Worm (Caenorhabditis elegans): ENCODE results near the gene Y41D4B.6.

Gene Y41D4B.6

ce11 chrIV:1659045-1659741 is 25.6 kb downstream of the Y41D4B.6 start, which contains the start of gene rps-28:
rps-28 (plus strand) TSS chrIV:1659691.
- peak; percentile 97 for TF ChIP-seq ceh-30 (tag; optimal IDR thresholded peaks at IDR 0.05)
- TF ChIP-seq ceh-6 (GFP tag; optimal IDR thresholded peaks at IDR 0.05), result peak; percentile 61
- TF ChIP-seq pros-1 (tag; optimal IDR thresholded peaks at IDR 0.05), result peak; percentile 44
- TF ChIP-seq fkh-6 (tag; optimal IDR thresholded peaks at IDR 0.05), result peak; percentile 78
- peak; percentile 80 for TF ChIP-seq syd-9 (tag; optimal IDR thresholded peaks at IDR 0.05)
- peak; percentile 96 for TF ChIP-seq ceh-34 (tag; optimal IDR thresholded peaks at IDR 0.05)
- TF ChIP-seq unc-3 (GFP tag; conservative IDR thresholded peaks at IDR 0.05), result peak; percentile 79
- peak; percentile 90 for TF ChIP-seq unc-3 (tag; optimal IDR thresholded peaks at IDR 0.05)
- peak; percentile 61 for TF ChIP-seq K02D7.2 (tag; optimal IDR thresholded peaks at IDR 0.05)
- peak; percentile 97 for TF ChIP-seq ceh-14 (tag; optimal IDR thresholded peaks at IDR 0.05)
- peak; percentile 50 for TF ChIP-seq sdc-2 (tag; optimal IDR thresholded peaks at IDR 0.05)
- TF ChIP-seq C08G9.2 (tag; optimal IDR thresholded peaks at IDR 0.05), result peak; percentile 77
- peak; percentile 69 for TF ChIP-seq che-1 (tag; optimal IDR thresholded peaks at IDR 0.05)
- TF ChIP-seq fax-1 (tag; optimal IDR thresholded peaks at IDR 0.05), result peak; percentile 73
- TF ChIP-seq elt-4 (tag; optimal IDR thresholded peaks at IDR 0.05), result no peak
- TF ChIP-seq unc-55 (GFP tag; optimal IDR thresholded peaks at IDR 0.05), result peak; percentile 79
- peak; percentile 56 for TF ChIP-seq nhr-11 (tag; optimal IDR thresholded peaks at IDR 0.05)
- peak; percentile 46 for TF ChIP-seq tbx-7 (tag; optimal IDR thresholded peaks at IDR 0.05)
- TF ChIP-seq lim-6 (tag; optimal IDR thresholded peaks at IDR 0.05), result peak; percentile 53
- peak; percentile 61 for TF ChIP-seq hlh-8 (tag; optimal IDR thresholded peaks at IDR 0.05)
- peak; percentile 64 for TF ChIP-seq hlh-30 (tag; optimal IDR thresholded peaks at IDR 0.05; ENCODE audit: insufficient read depth)
- TF ChIP-seq fkh-10 (GFP tag; optimal IDR thresholded peaks at IDR 0.05), result peak; percentile 25
- TF ChIP-seq pqm-1 (tag; optimal IDR thresholded peaks at IDR 0.05), result peak; percentile 12
- peak; percentile 73 for TF ChIP-seq eyg-1 (tag; optimal IDR thresholded peaks at IDR 0.05)
- TF ChIP-seq ceh-48 (tag; optimal IDR thresholded peaks at IDR 0.05), result peak; percentile 76
- peak; percentile 99 for TF ChIP-seq nfya-1 (tag; optimal IDR thresholded peaks at IDR 0.05)
- peak; percentile 98 for TF ChIP-seq tbx-2 (tag; optimal IDR thresholded peaks at IDR 0.05)
- peak; percentile 73 for TF ChIP-seq madf-2 (tag; optimal IDR thresholded peaks at IDR 0.05)
- TF ChIP-seq gmeb-2 (tag; optimal IDR thresholded peaks at IDR 0.05), result peak; percentile 68
- no peak for TF ChIP-seq dmd-4 (tag; optimal IDR thresholded peaks at IDR 0.05; ENCODE audit: borderline replicate concordance)
- TF ChIP-seq pat-9 (tag; optimal IDR thresholded peaks at IDR 0.05), result peak; percentile 77
- peak; percentile 76 for TF ChIP-seq ceh-2 (tag; optimal IDR thresholded peaks at IDR 0.05)
- peak; percentile 84 for TF ChIP-seq ceh-19 (GFP tag; optimal IDR thresholded peaks at IDR 0.05)
- peak; percentile 91 for TF ChIP-seq ztf-16 (tag; optimal IDR thresholded peaks at IDR 0.05)
- TF ChIP-seq unc-86 (tag; optimal IDR thresholded peaks at IDR 0.05), result peak; percentile 91
- TF ChIP-seq hlh-6 (tag; optimal IDR thresholded peaks at IDR 0.05), result peak; percentile 42
- peak; percentile 53 for TF ChIP-seq odd-2 (tag; optimal IDR thresholded peaks at IDR 0.05)
- peak; percentile 97 for TF ChIP-seq rnt-1 (tag; optimal IDR thresholded peaks at IDR 0.05)
- peak; percentile 85 for TF ChIP-seq ttx-3 (tag; optimal IDR thresholded peaks at IDR 0.05)
- peak; percentile 84 for TF ChIP-seq F13H6.1 (tag; optimal IDR thresholded peaks at IDR 0.05)
- TF ChIP-seq ceh-24 (tag; optimal IDR thresholded peaks at IDR 0.05), result no peak
- TF ChIP-seq ceh-22 (tag; optimal IDR thresholded peaks at IDR 0.05), result no peak
- TF ChIP-seq ahr-1 (tag; optimal IDR thresholded peaks at IDR 0.05), result peak; percentile 72
- peak; percentile 49 for TF ChIP-seq lin-11 (tag; optimal IDR thresholded peaks at IDR 0.05)
- TF ChIP-seq T23F11.4 (GFP tag; optimal IDR thresholded peaks at IDR 0.05), result peak; percentile 77
- TF ChIP-seq mec-3 (tag; optimal IDR thresholded peaks at IDR 0.05; ENCODE audit: borderline replicate concordance), result no peak
- peak; percentile 80 for TF ChIP-seq pha-2 (tag; optimal IDR thresholded peaks at IDR 0.05)
- TF ChIP-seq unc-42 (tag; optimal IDR thresholded peaks at IDR 0.05), result peak; percentile 98
- peak; percentile 73 for TF ChIP-seq Y22D7AL.16 (tag; optimal IDR thresholded peaks at IDR 0.05)
- TF ChIP-seq pag-3 (tag; optimal IDR thresholded peaks at IDR 0.05; ENCODE audit: borderline replicate concordance), result peak; percentile 24
- peak; percentile 63 for TF ChIP-seq nhr-232 (tag; optimal IDR thresholded peaks at IDR 0.05)
- TF ChIP-seq ets-4 (tag; optimal IDR thresholded peaks at IDR 0.05), result peak; percentile 82

Data from whole organism, late embryonic.